Fruit fly (Drosophila melanogaster): ENCODE measurements around the gene CG43052.
A peak's percentile ranks its signal among the peaks of the same experiment; 100 is the strongest.

CG43052 gene

dm6 chr2L:14358780-14359462 lies 7.0 kb downstream of the CG43052 start, which contains the start of gene Pgant35A:
Gene Pgant35A (plus strand): TSS chr2L:14359252.
- TF ChIP-seq salr (GFP tag; optimal IDR thresholded peaks at IDR 0.05) (peak in 1 of 2 experiments; percentile 4), CG4318 (GFP tag; optimal IDR thresholded peaks at IDR 0.05) (no peak), eg (GFP tag; IDR thresholded peaks at IDR 0.05) (no peak), Sox102F (GFP tag; optimal IDR thresholded peaks at IDR 0.05) (peak; percentile 26), net (GFP tag; optimal IDR thresholded peaks at IDR 0.05) (no peak), CG11294 (GFP tag; IDR thresholded peaks at IDR 0.05) (no peak), CG6276 (GFP tag; optimal IDR thresholded peaks at IDR 0.05) (no peak), Ets21C (GFP tag; optimal IDR thresholded peaks at IDR 0.05) (no peak), ss (GFP tag; optimal IDR thresholded peaks at IDR 0.05) (peak in 1 of 2 experiments; percentile 2), dac (GFP tag; optimal IDR thresholded peaks at IDR 0.05) (no peak), CG6163 (GFP tag; IDR thresholded peaks at IDR 0.05) (no peak), svp (GFP tag) (peak; percentile 71), pdm3 (GFP tag; optimal IDR thresholded peaks at IDR 0.05) (peak; percentile 38), Met (GFP tag; optimal IDR thresholded peaks at IDR 0.05) (peak; percentile 32), cyc (GFP tag; optimal IDR thresholded peaks at IDR 0.05) (no peak), CG34406 (GFP tag; optimal IDR thresholded peaks at IDR 0.05) (peak; percentile 50), CG6792 (GFP tag; optimal IDR thresholded peaks at IDR 0.05) (no peak), vri (GFP tag; optimal IDR thresholded peaks at IDR 0.05) (no peak), CG15336 (GFP tag; IDR thresholded peaks at IDR 0.05) (peak; percentile 52; the same call in 1 of the 2 replicates), Hr4 (GFP tag; optimal IDR thresholded peaks at IDR 0.05) (peak; percentile 23), topi (GFP tag; optimal IDR thresholded peaks at IDR 0.05) (peak; percentile 18), fkh (GFP tag; optimal IDR thresholded peaks at IDR 0.05) (peak; percentile 37), lz (GFP tag; optimal IDR thresholded peaks at IDR 0.05) (peak; percentile 32), Sox14 (GFP tag; optimal IDR thresholded peaks at IDR 0.05) (peak; percentile 35), CG31627 (GFP tag; optimal IDR thresholded peaks at IDR 0.05) (peak; percentile 36), Eip75B (GFP tag; optimal IDR thresholded peaks at IDR 0.05) (no peak), esn (GFP tag; optimal IDR thresholded peaks at IDR 0.05) (peak; percentile 60), Eip78C (GFP tag) (peak; percentile 40), Eip93F (GFP tag; optimal IDR thresholded peaks at IDR 0.05) (no peak), CG32006 (GFP tag; optimal IDR thresholded peaks at IDR 0.05) (peak; percentile 21), Lpt (GFP tag; optimal IDR thresholded peaks at IDR 0.05) (no peak), acj6 (GFP tag; optimal IDR thresholded peaks at IDR 0.05) (peak; percentile 15), Smox (GFP tag; optimal IDR thresholded peaks at IDR 0.05) (peak; percentile 16), Ets96B (tag; optimal IDR thresholded peaks at IDR 0.05) (no peak), CG8119 (GFP tag; IDR thresholded peaks at IDR 0.05) (peak; percentile 63; the same call in 2 of the 3 replicates), Sox15 (GFP tag; optimal IDR thresholded peaks at IDR 0.05) (no peak), Hr39 (GFP tag; optimal IDR thresholded peaks at IDR 0.05) (peak; percentile 30), dsx (GFP tag; optimal IDR thresholded peaks at IDR 0.05; ENCODE audit: poor library complexity, severe bottlenecking) (peak; percentile 51), CG10631 (GFP tag; optimal IDR thresholded peaks at IDR 0.05) (peak; percentile 28), CG3032 (tag; optimal IDR thresholded peaks at IDR 0.05) (peak; percentile 20)

- TF ChIP-seq Eip93F (GFP tag; optimal IDR thresholded peaks at IDR 0.05) (no peak), CG15336 (GFP tag; IDR thresholded peaks at IDR 0.05) (no peak), Ets96B (tag; optimal IDR thresholded peaks at IDR 0.05) (no peak), fd59A (GFP tag; optimal IDR thresholded peaks at IDR 0.05) (no peak), CG10631 (GFP tag; optimal IDR thresholded peaks at IDR 0.05) (no peak), ss (GFP tag; optimal IDR thresholded peaks at IDR 0.05) (no peak), CG32006 (GFP tag; optimal IDR thresholded peaks at IDR 0.05) (no peak), CG6276 (GFP tag; optimal IDR thresholded peaks at IDR 0.05) (no peak), OdsH (GFP tag; optimal IDR thresholded peaks at IDR 0.05) (no peak)
Measured at dm6 chr2L:14361281-14361680, 9.4 kb downstream of the CG43052 start.
